Fruit fly (Drosophila melanogaster) whole organism, embryonic: ENCODE data around the gene CG16719.

ENCODE experiments used
- BtbVII ChIP-seq: fragments of 200-800 bp; sonication (Bioruptor generic); optimal IDR thresholded peaks from 3 replicates; lab custom pipeline; 2017; ENCODE audit warnings: missing biosample characterization, mild to moderate bottlenecking, missing genetic modification characterization
- CG13775 ChIP-seq: fragments of 200-800 bp; sonication (Bioruptor generic); optimal IDR thresholded peaks from 3 replicates; lab custom pipeline; 2017; ENCODE audit warnings: missing biosample characterization, mild to moderate bottlenecking, missing genetic modification characterization
- CG1602 ChIP-seq: fragments of 200-800 bp; sonication (Bioruptor generic); optimal IDR thresholded peaks from 3 replicates; lab custom pipeline; 2016; ENCODE audit warnings: missing biosample characterization, missing genetic modification characterization
- CG1603 ChIP-seq: fragments of 200-800 bp; sonication (Bioruptor generic); optimal IDR thresholded peaks from 2 replicates; lab custom pipeline; 2019; ENCODE audit warnings: missing biosample characterization, mild to moderate bottlenecking, missing genetic modification characterization, moderate library complexity
- CG18011 ChIP-seq: fragments of 200-800 bp; sonication (Bioruptor generic); optimal IDR thresholded peaks from 2 replicates; lab custom pipeline; 2017; ENCODE audit warnings: missing biosample characterization, missing genetic modification characterization, mild to moderate bottlenecking, moderate library complexity, missing genotype
- CG18599 ChIP-seq: fragments of 200-800 bp; sonication (Bioruptor generic); optimal IDR thresholded peaks from 3 replicates; lab custom pipeline; 2017; ENCODE audit warnings: missing biosample characterization, missing genetic modification characterization, mild to moderate bottlenecking, moderate library complexity, missing genetic modification reagents
- CG31224 ChIP-seq: fragments of 200-800 bp; sonication (Bioruptor generic); IDR thresholded peaks from 2 replicates; pipeline ENCODE4 v1.3.6; 2022; ENCODE audit warnings: missing biosample characterization, missing genetic modification characterization
- CG32532 ChIP-seq: fragments of 200-800 bp; sonication (Bioruptor generic); IDR thresholded peaks from 2 replicates; pipeline ENCODE4 v1.3.6; 2022; ENCODE audit warnings: missing biosample characterization, missing genetic modification characterization
- CG3281 ChIP-seq: fragments of 200-800 bp; sonication (Bioruptor generic); optimal IDR thresholded peaks from 3 replicates; lab custom pipeline; 2017; ENCODE audit warnings: missing biosample characterization, mild to moderate bottlenecking, missing genetic modification characterization
- CG3407 ChIP-seq: fragments of 200-800 bp; sonication (Bioruptor generic); optimal IDR thresholded peaks from 2 replicates; lab custom pipeline; 2018; ENCODE audit warnings: missing biosample characterization, mild to moderate bottlenecking, missing genetic modification characterization
- CG3995 ChIP-seq: fragments of 200-800 bp; sonication (Bioruptor generic); optimal IDR thresholded peaks from 3 replicates; lab custom pipeline; 2016; ENCODE audit warnings: missing biosample characterization, missing genetic modification characterization
- CG4730 ChIP-seq: fragments of 200-800 bp; sonication (Bioruptor generic); IDR thresholded peaks from 2 replicates; pipeline ENCODE4 v1.3.6; 2022; ENCODE audit warnings: missing biosample characterization, missing genetic modification characterization
- CG5180 ChIP-seq: fragments of 200-800 bp; sonication (Bioruptor generic); optimal IDR thresholded peaks from 3 replicates; lab custom pipeline; 2017; ENCODE audit warnings: missing biosample characterization, missing genetic modification characterization, mild to moderate bottlenecking, moderate library complexity, missing genetic modification reagents
- CG6272 ChIP-seq: fragments of 200-800 bp; sonication (Bioruptor generic); IDR thresholded peaks from 2 replicates; pipeline ENCODE4 v1.3.6; 2022; ENCODE audit warnings: missing biosample characterization, missing genetic modification characterization
- CG7556 ChIP-seq: fragments of 200-800 bp; sonication (Bioruptor generic); optimal IDR thresholded peaks from 2 replicates; lab custom pipeline; 2017; ENCODE audit warnings: missing biosample characterization, mild to moderate bottlenecking, missing genetic modification characterization
- CG9876 ChIP-seq: fragments of 200-800 bp; sonication (Bioruptor generic); optimal IDR thresholded peaks from 2 replicates; lab custom pipeline; 2016; ENCODE audit warnings: missing biosample characterization, missing genetic modification characterization
- D19A ChIP-seq: fragments of 200-800 bp; optimal IDR thresholded peaks from 3 replicates; lab custom pipeline; 2019; ENCODE audit warnings: missing biosample characterization, mild to moderate bottlenecking, missing genetic modification characterization, moderate library complexity
- Gug ChIP-seq: fragments of 200-800 bp; sonication (Bioruptor generic); IDR thresholded peaks from 4 replicates; pipeline ENCODE4 v1.3.6; 2022; ENCODE audit warnings: missing biosample characterization, missing genetic modification characterization
- Hey ChIP-seq: fragments of 200-800 bp; sonication (Bioruptor generic); optimal IDR thresholded peaks from 3 replicates; lab custom pipeline; 2018; ENCODE audit warnings: missing biosample characterization, mild to moderate bottlenecking, missing genetic modification characterization
- Hmr ChIP-seq: fragments of 200-800 bp; sonication (Bioruptor generic); optimal IDR thresholded peaks from 3 replicates; lab custom pipeline; 2017; ENCODE audit warnings: mild to moderate bottlenecking, missing biosample characterization, missing genetic modification reagents, missing genetic modification characterization
- Hr39 ChIP-seq: fragments of >200 bp; optimal IDR thresholded peaks from 2 replicates; lab custom pipeline; 2017
- Hr51 ChIP-seq, 2 experiments: fragments of 200-800 bp; sonication (Bioruptor generic); optimal IDR thresholded peaks; 2 replicates in 1 of 2; 3 replicates in 1 of 2; lab custom pipeline; 2016 to 2018; ENCODE audit warnings: missing biosample characterization in 2 of 2, missing genetic modification characterization in 2 of 2, mild to moderate bottlenecking in 1 of 2, moderate library complexity in 1 of 2
- Hr78 ChIP-seq, 2 experiments: fragments of 200-800 bp in 1 of 2; fragments of >200 bp in 1 of 2; sonication (Bioruptor generic) in 1 of 2; optimal IDR thresholded peaks; 2 replicates each; lab custom pipeline; 2017 to 2019; ENCODE audit warnings: missing biosample characterization in 2 of 2, missing genetic modification characterization in 2 of 2, mild to moderate bottlenecking in 1 of 2, moderate library complexity in 1 of 2
- NC2α ChIP-seq: fragments of 200-800 bp; sonication (Bioruptor generic); optimal IDR thresholded peaks from 2 replicates; lab custom pipeline; 2016; ENCODE audit warnings: missing biosample characterization, missing genetic modification characterization
- Neu2 ChIP-seq: fragments of 200-800 bp; sonication (Bioruptor generic); optimal IDR thresholded peaks from 3 replicates; lab custom pipeline; 2016; ENCODE audit warnings: missing biosample characterization, missing genetic modification characterization, borderline replicate concordance
- Spps ChIP-seq: fragments of 200-800 bp; sonication (Bioruptor generic); optimal IDR thresholded peaks from 2 replicates; lab custom pipeline; 2018; ENCODE audit warnings: missing biosample characterization, mild to moderate bottlenecking, missing genetic modification characterization
- ac ChIP-seq: fragments of 200-800 bp; sonication (Bioruptor generic); optimal IDR thresholded peaks from 3 replicates; lab custom pipeline; 2017; ENCODE audit warnings: missing biosample characterization, mild to moderate bottlenecking, missing genetic modification characterization
- al ChIP-seq: fragments of 200-800 bp; sonication (Bioruptor generic); IDR thresholded peaks from 2 replicates; pipeline ENCODE4 v1.3.6; 2022; ENCODE audit warnings: missing biosample characterization, missing genetic modification characterization
- ato ChIP-seq: fragments of 200-800 bp; sonication (Bioruptor generic); IDR thresholded peaks from 2 replicates; pipeline ENCODE4 v1.3.6; 2022; ENCODE audit warnings: missing biosample characterization, missing genetic modification characterization; ENCODE audit not compliant: partially characterized antibody
- crc ChIP-seq: fragments of 200-800 bp; sonication (Bioruptor generic); optimal IDR thresholded peaks from 2 replicates; lab custom pipeline; 2016; ENCODE audit warnings: missing biosample characterization, missing genetic modification characterization
- fru ChIP-seq: fragments of >200 bp; optimal IDR thresholded peaks from 2 replicates; lab custom pipeline; 2017
- ftz-f1 ChIP-seq: fragments of 200-800 bp; sonication (Bioruptor generic); optimal IDR thresholded peaks from 2 replicates; lab custom pipeline; 2016; ENCODE audit warnings: missing biosample characterization, missing genetic modification characterization
- gfzf ChIP-seq: fragments of 200-800 bp; sonication (Bioruptor generic); optimal IDR thresholded peaks from 2 replicates; lab custom pipeline; 2016; ENCODE audit warnings: missing biosample characterization, mild to moderate bottlenecking, missing genetic modification characterization, moderate library complexity
- grn ChIP-seq: fragments of 200-800 bp; sonication (Bioruptor generic); optimal IDR thresholded peaks from 3 replicates; lab custom pipeline; 2017; ENCODE audit warnings: missing biosample characterization, missing genetic modification characterization
- h ChIP-seq: fragments of >200 bp; optimal IDR thresholded peaks from 2 replicates; lab custom pipeline; 2017
- hbn ChIP-seq: fragments of 200-800 bp; sonication (Bioruptor generic); IDR thresholded peaks from 2 replicates; pipeline ENCODE4 v1.3.6; 2022; ENCODE audit warnings: missing biosample characterization, missing genetic modification characterization; ENCODE audit not compliant: partially characterized antibody
- kah ChIP-seq: fragments of 200-800 bp; sonication (Bioruptor generic); optimal IDR thresholded peaks from 2 replicates; lab custom pipeline; 2018; ENCODE audit warnings: missing biosample characterization, mild to moderate bottlenecking, missing genetic modification characterization
- klu ChIP-seq: fragments of 200-800 bp; sonication (Bioruptor generic); IDR thresholded peaks from 2 replicates; pipeline ENCODE4 v1.3.6; 2022; ENCODE audit warnings: missing biosample characterization, missing genetic modification characterization
- kni ChIP-seq: fragments of 200-800 bp; sonication (Bioruptor generic); optimal IDR thresholded peaks from 3 replicates; lab custom pipeline; 2017; ENCODE audit warnings: mild to moderate bottlenecking, missing biosample characterization, missing genetic modification reagents, missing genetic modification characterization
- nerfin-1 ChIP-seq: fragments of 200-800 bp; sonication (Bioruptor generic); optimal IDR thresholded peaks from 3 replicates; lab custom pipeline; 2019; ENCODE audit warnings: missing biosample characterization, mild to moderate bottlenecking, missing genetic modification characterization, moderate library complexity
- nom ChIP-seq: fragments of 200-800 bp; sonication (Bioruptor generic); optimal IDR thresholded peaks from 2 replicates; lab custom pipeline; 2017; ENCODE audit warnings: missing biosample characterization, missing genetic modification characterization, mild to moderate bottlenecking, moderate library complexity, missing genetic modification reagents
- pho ChIP-seq: fragments of 200-800 bp; sonication (Bioruptor generic); optimal IDR thresholded peaks from 2 replicates; lab custom pipeline; 2016; ENCODE audit warnings: missing biosample characterization, missing genetic modification characterization
- ranshi ChIP-seq: fragments of 200-800 bp; sonication (Bioruptor generic); IDR thresholded peaks from 2 replicates; pipeline ENCODE4 v1.3.6; 2022; ENCODE audit warnings: missing biosample characterization, missing genetic modification characterization
- sd ChIP-seq: fragments of 200-800 bp; sonication (Bioruptor generic); optimal IDR thresholded peaks from 3 replicates; lab custom pipeline; 2018; ENCODE audit warnings: missing biosample characterization, mild to moderate bottlenecking, missing genetic modification characterization, moderate library complexity
- sr ChIP-seq: fragments of 200-800 bp; sonication (Bioruptor generic); IDR thresholded peaks from 3 replicates; pipeline ENCODE4 v1.3.6; 2022; ENCODE audit warnings: missing biosample characterization, missing genetic modification characterization
- vfl ChIP-seq: fragments of 200-800 bp; sonication (Bioruptor generic); optimal IDR thresholded peaks from 2 replicates; lab custom pipeline; 2016; ENCODE audit warnings: missing biosample characterization, missing genetic modification characterization
- vvl ChIP-seq: fragments of 200-800 bp; sonication (Bioruptor generic); IDR thresholded peaks from 2 replicates; pipeline ENCODE4 v1.3.6; 2022; ENCODE audit warnings: missing biosample characterization, missing genetic modification characterization
- zen ChIP-seq: fragments of 200-800 bp; sonication (Bioruptor generic); optimal IDR thresholded peaks from 3 replicates; lab custom pipeline; 2018; ENCODE audit warnings: missing biosample characterization, mild to moderate bottlenecking, missing genetic modification characterization, moderate library complexity
- zfh1 ChIP-seq: fragments of 200-800 bp; sonication (Bioruptor generic); IDR thresholded peaks from 3 replicates; pipeline ENCODE4 v1.3.6; 2022; ENCODE audit warnings: missing biosample characterization, missing genetic modification characterization

The CG16719 gene

DNA sequence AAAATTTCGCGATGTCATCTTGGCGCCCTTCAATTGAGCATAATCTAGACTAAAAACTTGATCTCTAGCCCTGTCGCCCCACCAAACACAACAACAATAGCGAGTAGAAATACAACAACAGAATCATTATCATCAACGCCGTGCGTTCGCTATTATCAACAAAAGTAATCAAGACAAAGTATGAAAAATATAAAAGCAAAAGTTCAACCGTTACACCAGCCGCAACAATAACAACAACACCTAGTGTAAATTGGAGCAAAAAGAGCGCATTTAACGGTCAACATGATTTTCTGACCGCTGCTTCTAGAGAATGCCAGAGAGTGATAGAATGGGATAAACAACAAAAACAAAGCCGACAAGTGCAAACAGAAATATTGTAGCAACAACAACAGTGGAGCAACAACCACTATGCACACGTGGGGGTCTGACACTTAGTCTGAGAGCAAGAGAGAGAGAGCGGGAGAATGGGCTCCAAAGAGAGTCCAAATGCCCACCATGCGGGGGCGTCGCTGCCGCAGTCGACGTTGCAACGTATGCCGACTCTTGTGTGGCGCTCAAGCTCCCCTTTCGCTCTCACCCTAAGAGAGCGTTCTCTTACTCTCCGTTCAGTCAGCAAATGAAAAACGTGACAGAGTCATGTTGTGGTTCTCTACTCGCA is 7.4 kb downstream of the CG16719 start (continued):
- TF ChIP-seq hbn (GFP tag; lab: Robert Waterston, UW) = peak; percentile 64
- TF ChIP-seq CG13775 (GFP tag; lab: Kevin White, UChicago) = no peak
- TF ChIP-seq Gug (GFP tag; lab: Robert Waterston, UW) = no peak
- TF ChIP-seq crc = no peak
- TF ChIP-seq fru = no peak
- TF ChIP-seq ac (GFP tag; lab: Kevin White, UChicago) = no peak
- TF ChIP-seq vvl = no peak
- no peak for TF ChIP-seq CG3281
- TF ChIP-seq Hr51 (GFP tag; optimal IDR thresholded peaks at IDR 0.05; lab: Kevin White, UChicago) = no peak
- TF ChIP-seq pho (GFP tag; lab: Kevin White, UChicago) = no peak
- no peak for TF ChIP-seq Hmr (GFP tag; lab: Kevin White, UChicago)
- TF ChIP-seq nerfin-1 (tag; lab: Kevin White, UChicago) = no peak
- TF ChIP-seq CG7556 (GFP tag; lab: Kevin White, UChicago) = no peak
- TF ChIP-seq Hey = no peak
- no peak for TF ChIP-seq zfh1 (GFP tag; lab: Robert Waterston, UW)
- peak; percentile 99 for TF ChIP-seq kah (GFP tag; lab: Kevin White, UChicago)
- TF ChIP-seq CG18011 (GFP tag; lab: Kevin White, UChicago) = peak; percentile 66
- no peak for TF ChIP-seq CG32532
- peak; percentile 96 for TF ChIP-seq sr
- peak; percentile 27 for TF ChIP-seq sd (tag; lab: Kevin White, UChicago)
- TF ChIP-seq, all 482 proteins: peak for 49

DNA sequence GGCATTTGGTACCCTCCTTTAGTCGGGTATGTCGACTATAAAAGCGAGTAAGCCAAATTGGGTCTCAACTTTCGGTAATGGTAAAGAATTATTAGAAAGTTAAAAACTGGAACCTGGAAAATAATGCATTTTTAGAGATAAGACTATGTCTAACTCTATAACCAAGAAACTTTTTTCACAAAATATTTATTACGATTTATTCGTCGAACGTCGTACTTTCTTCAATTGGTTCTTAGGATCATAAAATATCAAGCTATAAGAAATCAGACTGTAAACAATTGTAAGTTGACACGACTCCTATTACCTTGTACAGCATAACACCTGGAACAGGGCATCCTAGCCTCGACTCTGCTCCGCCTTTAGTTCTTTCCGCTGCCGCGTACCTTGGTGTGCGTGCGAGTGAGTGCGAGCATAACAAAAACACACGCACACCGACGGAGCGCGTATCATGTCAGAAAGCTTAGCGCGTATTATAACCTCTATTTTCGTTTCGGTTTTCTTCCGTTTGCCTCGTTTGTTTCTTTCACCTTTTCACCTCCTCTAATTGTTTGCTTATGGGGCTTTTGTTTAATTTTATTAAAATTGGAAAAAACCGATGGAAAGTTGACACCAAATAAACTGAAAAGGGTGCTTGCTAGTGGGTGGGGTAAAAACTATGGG is 8.1 kb downstream of the CG16719 start:
- TF ChIP-seq CG4730 (peak; percentile 86), zen (tag; lab: Kevin White, UChicago) (peak; percentile 74), Neu2 (GFP tag; lab: Kevin White, UChicago) (peak; percentile 68), h (lab: Kevin White, UChicago) (no peak), al (peak; percentile 86), CG1602 (GFP tag; lab: Kevin White, UChicago) (peak; percentile 95), CG1603 (peak; percentile 86), NC2α (GFP tag; lab: Kevin White, UChicago) (peak; percentile 93), CG3995 (GFP tag; lab: Kevin White, UChicago) (peak; percentile 76), BtbVII (GFP tag; lab: Kevin White, UChicago) (peak; percentile 96), kni (peak; percentile 90), ranshi (GFP tag; lab: Robert Waterston, UW) (peak; percentile 86), CG3407 (GFP tag; lab: Kevin White, UChicago) (peak; percentile 85), ato (no peak), nom (GFP tag; lab: Kevin White, UChicago) (peak; percentile 72), CG9876 (GFP tag; lab: Kevin White, UChicago) (peak; percentile 95), vfl (peak; percentile 93), Hr78 (GFP tag; optimal IDR thresholded peaks at IDR 0.05; lab: Kevin White, UChicago) (peak in 1 of 2 experiments; percentile 91), grn (GFP tag; lab: Kevin White, UChicago) (peak; percentile 62), klu (GFP tag; lab: Robert Waterston, UW) (peak; percentile 88), D19A (tag; lab: Kevin White, UChicago) (peak; percentile 99), Spps (tag; lab: Kevin White, UChicago) (peak; percentile 86), CG18599 (GFP tag; lab: Kevin White, UChicago) (peak; percentile 97), ftz-f1 (GFP tag; lab: Kevin White, UChicago) (peak; percentile 24), gfzf (GFP tag; lab: Kevin White, UChicago) (peak; percentile 20), CG6272 (GFP tag; lab: Robert Waterston, UW) (peak; percentile 79), Hr39 (no peak), CG31224 (GFP tag; lab: Robert Waterston, UW) (peak; percentile 81), CG5180 (GFP tag; lab: Kevin White, UChicago) (peak; percentile 89)
